Fruit fly (Drosophila melanogaster) whole organism, wandering third instar larva: ENCODE results near the gene CG43329.

Experiments used
- Abd-B ChIP-seq: fragments of >200 bp; optimal IDR thresholded peaks from 2 replicates; lab custom pipeline; 2017; ENCODE audit warnings: missing biosample characterization, missing genetic modification characterization
- CG32264 ChIP-seq: fragments of 200-800 bp; sonication (Bioruptor generic); optimal IDR thresholded peaks from 2 replicates; lab custom pipeline; 2016; ENCODE audit warnings: missing biosample characterization, missing genetic modification characterization
- CG9705 ChIP-seq: fragments of 200-800 bp; sonication (Bioruptor generic); optimal IDR thresholded peaks from 2 replicates; lab custom pipeline; 2018; ENCODE audit warnings: missing biosample characterization, mild to moderate bottlenecking, missing genetic modification characterization
- CrebA ChIP-seq: fragments of 200-800 bp; sonication (Bioruptor generic); optimal IDR thresholded peaks from 2 replicates; lab custom pipeline; 2016; ENCODE audit warnings: missing biosample characterization, mild to moderate bottlenecking, missing genetic modification characterization, borderline replicate concordance
- Dfd ChIP-seq: fragments of >200 bp; optimal IDR thresholded peaks from 2 replicates; lab custom pipeline; 2017; ENCODE audit warnings: missing biosample characterization, missing genetic modification characterization
- Dif ChIP-seq: fragments of 200-275, 200-300 bp; sonication (Bioruptor generic); optimal IDR thresholded peaks from 2 replicates; lab custom pipeline; 2018; ENCODE audit warnings: missing biosample characterization, missing genetic modification characterization; ENCODE audit not compliant: partially characterized antibody
- GATAd ChIP-seq: sonication (Bioruptor generic); optimal IDR thresholded peaks from 2 replicates; lab custom pipeline; 2016; ENCODE audit warnings: missing biosample characterization, missing genetic modification characterization
- HLH106 ChIP-seq: fragments of 200-800 bp; optimal IDR thresholded peaks from 3 replicates; lab custom pipeline; 2019; ENCODE audit warnings: missing biosample characterization, mild to moderate bottlenecking, missing genetic modification characterization, moderate library complexity
- Hnf4 ChIP-seq: fragments of 200-800 bp; sonication (Bioruptor generic); optimal IDR thresholded peaks from 2 replicates; lab custom pipeline; 2016; ENCODE audit warnings: missing biosample characterization, mild to moderate bottlenecking, missing genetic modification characterization
- Hr78 ChIP-seq: fragments of >200 bp; optimal IDR thresholded peaks from 2 replicates; lab custom pipeline; 2017; ENCODE audit warnings: missing biosample characterization, missing genetic modification characterization
- Hr83 ChIP-seq: fragments of 200-300 bp; sonication (Bioruptor generic); optimal IDR thresholded peaks from 2 replicates; lab custom pipeline; 2016; ENCODE audit warnings: missing biosample characterization, mild to moderate bottlenecking, missing genetic modification characterization, moderate library complexity; ENCODE audit not compliant: poor library complexity, severe bottlenecking
- Jra ChIP-seq: sonication (Bioruptor generic); optimal IDR thresholded peaks from 2 replicates; lab custom pipeline; 2016; ENCODE audit warnings: missing biosample characterization, missing genetic modification characterization
- Mio ChIP-seq: sonication (Bioruptor generic); optimal IDR thresholded peaks from 2 replicates; lab custom pipeline; 2016; ENCODE audit warnings: missing biosample characterization, missing genetic modification characterization
- N ChIP-seq: fragments of >200 bp; optimal IDR thresholded peaks from 2 replicates; lab custom pipeline; 2018; ENCODE audit warnings: missing biosample characterization, missing external identifiers, missing genetic modification characterization
- OdsH ChIP-seq: fragments of 200-800 bp; sonication (Bioruptor generic); optimal IDR thresholded peaks from 2 replicates; lab custom pipeline; 2016; ENCODE audit warnings: missing biosample characterization, mild to moderate bottlenecking, missing genetic modification characterization
- Rel ChIP-seq, 2 experiments: fragments of 200-800 bp; sonication (Bioruptor generic) in 1 of 2; optimal IDR thresholded peaks; 2 replicates in 1 of 2; 3 replicates in 1 of 2; lab custom pipeline; 2016 to 2019; ENCODE audit warnings: mild to moderate bottlenecking in 2 of 2, missing biosample characterization in 2 of 2, missing genetic modification characterization in 2 of 2, moderate library complexity in 1 of 2
- Sp1 ChIP-seq: fragments of 200-800 bp; sonication (Bioruptor generic); optimal IDR thresholded peaks from 3 replicates; lab custom pipeline; 2019; ENCODE audit warnings: missing biosample characterization, mild to moderate bottlenecking, missing genetic modification characterization, moderate library complexity
- Vsx2 ChIP-seq: fragments of 200-300, 225-300 bp; sonication (Bioruptor generic); optimal IDR thresholded peaks from 2 replicates; lab custom pipeline; 2018; ENCODE audit warnings: missing biosample characterization, missing genetic modification characterization; ENCODE audit not compliant: partially characterized antibody
- brk ChIP-seq: fragments of 200-800 bp; sonication (Bioruptor generic); optimal IDR thresholded peaks from 2 replicates; lab custom pipeline; 2016; ENCODE audit warnings: missing biosample characterization, mild to moderate bottlenecking, missing genetic modification characterization
- dl ChIP-seq, 2 experiments: fragments of 175-275, 200-275 bp in 1 of 2; fragments of 200-275 bp in 1 of 2; sonication (Bioruptor generic); optimal IDR thresholded peaks; lab custom pipeline; 2018; ENCODE audit warnings: mild to moderate bottlenecking in 2 of 2, missing biosample characterization in 2 of 2, missing genetic modification characterization in 2 of 2, moderate library complexity in 2 of 2; ENCODE audit not compliant: partially characterized antibody in 2 of 2, insufficient read depth in 1 of 2
- dmrt93B ChIP-seq: fragments of 200-800 bp; sonication (Bioruptor generic); optimal IDR thresholded peaks from 2 replicates; lab custom pipeline; 2018; ENCODE audit warnings: missing biosample characterization, mild to moderate bottlenecking, missing genetic modification characterization
- dsf ChIP-seq: sonication (Bioruptor generic); optimal IDR thresholded peaks from 2 replicates; lab custom pipeline; 2016; ENCODE audit warnings: missing biosample characterization, missing genetic modification characterization, borderline replicate concordance
- ey ChIP-seq: fragments of 200-800 bp; sonication (Bioruptor generic); optimal IDR thresholded peaks from 2 replicates; lab custom pipeline; 2016; ENCODE audit warnings: missing biosample characterization, missing genetic modification characterization
- foxo ChIP-seq, 2 experiments: fragments of 200-800 bp; sonication (Bioruptor generic); optimal IDR thresholded peaks; 2 replicates in 1 of 2; 3 replicates in 1 of 2; lab custom pipeline; 2016 to 2017; ENCODE audit warnings: missing biosample characterization in 2 of 2, missing genetic modification characterization in 2 of 2
- fru ChIP-seq: fragments of 200-800 bp; sonication (Bioruptor generic); optimal IDR thresholded peaks from 3 replicates; lab custom pipeline; 2016; ENCODE audit warnings: missing biosample characterization, mild to moderate bottlenecking, missing genetic modification characterization
- jim ChIP-seq: fragments of 175-275, 200-325 bp; sonication (Bioruptor generic); optimal IDR thresholded peaks from 2 replicates; lab custom pipeline; 2016; ENCODE audit warnings: missing biosample characterization, mild to moderate bottlenecking, missing genetic modification characterization
- lola ChIP-seq: fragments of >200 bp; optimal IDR thresholded peaks from 2 replicates; lab custom pipeline; 2017; ENCODE audit warnings: missing biosample characterization, missing genetic modification characterization
- pan ChIP-seq: fragments of >200 bp; optimal IDR thresholded peaks from 2 replicates; lab custom pipeline; 2017
- psq ChIP-seq: fragments of 200-800 bp; sonication (Bioruptor generic); optimal IDR thresholded peaks from 3 replicates; lab custom pipeline; 2017; ENCODE audit warnings: missing biosample characterization, mild to moderate bottlenecking, missing genetic modification characterization, moderate library complexity
- sage ChIP-seq: fragments of 200-800 bp; sonication (Bioruptor generic); optimal IDR thresholded peaks from 2 replicates; lab custom pipeline; 2016; ENCODE audit warnings: missing biosample characterization, mild to moderate bottlenecking, missing genetic modification characterization
- tai ChIP-seq: sonication (Bioruptor generic); optimal IDR thresholded peaks from 2 replicates; lab custom pipeline; 2016; ENCODE audit warnings: missing biosample characterization, missing genetic modification characterization
- usp ChIP-seq: fragments of >200 bp; optimal IDR thresholded peaks from 2 replicates; lab custom pipeline; 2017; ENCODE audit warnings: missing biosample characterization, missing genetic modification characterization
- woc ChIP-seq: sonication (Bioruptor generic); optimal IDR thresholded peaks from 2 replicates; lab custom pipeline; 2016; ENCODE audit warnings: missing biosample characterization, mild to moderate bottlenecking, missing genetic modification characterization

Gene CG43329

DNA sequence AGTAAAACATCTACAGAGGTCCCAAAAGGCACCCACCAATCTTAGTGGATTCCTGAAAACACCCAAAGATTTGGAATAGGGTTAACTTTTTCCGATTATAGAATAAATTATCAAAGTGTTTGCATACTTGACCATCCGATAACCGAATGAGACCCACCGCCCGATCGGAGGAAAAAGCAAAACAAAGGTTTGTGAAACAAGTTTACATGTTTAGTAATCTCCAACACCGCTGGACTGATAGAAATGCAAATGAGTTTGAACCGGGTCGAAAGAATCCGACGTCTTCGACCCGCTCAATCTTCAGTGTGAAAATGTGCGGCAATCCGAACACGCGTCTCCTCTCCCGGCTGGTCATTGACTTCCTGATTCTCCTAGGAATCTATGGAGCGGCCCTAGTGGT, 36.5 kb downstream of the CG43329 start, which contains the start of gene CG11437:
CG11437 (plus strand) TSS at position 301 of the 400 bp plus-strand sequence.
- TF ChIP-seq Rel (GFP tag; optimal IDR thresholded peaks at IDR 0.05; lab: Kevin White, UChicago) = no peak
- TF ChIP-seq Rel (tag; optimal IDR thresholded peaks at IDR 0.05; lab: Kevin White, UChicago) = no peak
- no peak for TF ChIP-seq dmrt93B (GFP tag; lab: Kevin White, UChicago)
- TF ChIP-seq tai (GFP tag; lab: Kevin White, UChicago) = no peak
- no peak for TF ChIP-seq CG9705
- TF ChIP-seq Vsx2 = no peak
- no peak for TF ChIP-seq OdsH (GFP tag; lab: Kevin White, UChicago)
- TF ChIP-seq foxo (GFP tag; optimal IDR thresholded peaks at IDR 0.05; lab: Kevin White, UChicago) = no peak
- TF ChIP-seq Abd-B (GFP tag; lab: Kevin White, UChicago) = no peak
- TF ChIP-seq HLH106 (tag; lab: Kevin White, UChicago) = no peak
- TF ChIP-seq Mio (GFP tag; lab: Kevin White, UChicago) = no peak
- no peak for TF ChIP-seq Hr83 (GFP tag; lab: Kevin White, UChicago)
- TF ChIP-seq Hnf4 = no peak
- TF ChIP-seq CrebA (GFP tag; lab: Kevin White, UChicago) = no peak

DNA sequence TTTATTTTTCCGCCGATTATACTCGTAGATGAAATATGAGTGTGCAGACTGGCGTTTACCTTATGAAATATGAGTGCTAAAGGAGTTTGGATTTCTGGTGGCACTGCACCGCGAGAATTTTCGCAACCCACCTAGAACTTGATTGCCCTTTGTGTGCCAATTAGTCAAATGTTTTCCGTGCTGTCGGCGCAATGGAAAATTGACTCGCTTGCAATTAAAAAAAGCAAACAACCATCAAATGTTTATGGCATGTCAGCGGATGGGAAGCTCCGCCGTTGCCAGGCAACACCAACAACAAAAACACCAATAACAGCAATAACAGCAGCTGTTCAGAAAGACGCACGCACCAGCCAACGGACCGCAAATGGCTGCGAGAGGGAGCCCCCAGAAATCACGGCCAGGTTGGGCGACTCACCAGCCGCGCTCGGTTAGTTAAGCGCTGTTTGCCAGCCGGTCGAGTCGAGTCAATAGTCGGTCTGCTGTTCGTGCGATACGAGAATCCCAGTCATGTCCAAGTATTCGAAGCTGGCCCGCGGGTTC, 38.5 kb downstream of the CG43329 start:
- no peak for TF ChIP-seq dmrt93B (GFP tag; lab: Kevin White, UChicago)
- TF ChIP-seq ey = no peak
- TF ChIP-seq Sp1 (GFP tag; lab: Kevin White, UChicago) = no peak
- no peak for TF ChIP-seq Hr78 (GFP tag; lab: Kevin White, UChicago)
- TF ChIP-seq woc = peak; percentile 70
- no peak for TF ChIP-seq HLH106 (tag; lab: Kevin White, UChicago)
- TF ChIP-seq dsf (GFP tag; lab: Kevin White, UChicago) = no peak
- TF ChIP-seq N (GFP tag; lab: Kevin White, UChicago) = no peak
- no peak for TF ChIP-seq psq (GFP tag; lab: Kevin White, UChicago)
- peak; percentile 14 for TF ChIP-seq OdsH (GFP tag; lab: Kevin White, UChicago)
- TF ChIP-seq Hr83 (GFP tag; lab: Kevin White, UChicago) = no peak
- TF ChIP-seq Hnf4 = no peak

DNA sequence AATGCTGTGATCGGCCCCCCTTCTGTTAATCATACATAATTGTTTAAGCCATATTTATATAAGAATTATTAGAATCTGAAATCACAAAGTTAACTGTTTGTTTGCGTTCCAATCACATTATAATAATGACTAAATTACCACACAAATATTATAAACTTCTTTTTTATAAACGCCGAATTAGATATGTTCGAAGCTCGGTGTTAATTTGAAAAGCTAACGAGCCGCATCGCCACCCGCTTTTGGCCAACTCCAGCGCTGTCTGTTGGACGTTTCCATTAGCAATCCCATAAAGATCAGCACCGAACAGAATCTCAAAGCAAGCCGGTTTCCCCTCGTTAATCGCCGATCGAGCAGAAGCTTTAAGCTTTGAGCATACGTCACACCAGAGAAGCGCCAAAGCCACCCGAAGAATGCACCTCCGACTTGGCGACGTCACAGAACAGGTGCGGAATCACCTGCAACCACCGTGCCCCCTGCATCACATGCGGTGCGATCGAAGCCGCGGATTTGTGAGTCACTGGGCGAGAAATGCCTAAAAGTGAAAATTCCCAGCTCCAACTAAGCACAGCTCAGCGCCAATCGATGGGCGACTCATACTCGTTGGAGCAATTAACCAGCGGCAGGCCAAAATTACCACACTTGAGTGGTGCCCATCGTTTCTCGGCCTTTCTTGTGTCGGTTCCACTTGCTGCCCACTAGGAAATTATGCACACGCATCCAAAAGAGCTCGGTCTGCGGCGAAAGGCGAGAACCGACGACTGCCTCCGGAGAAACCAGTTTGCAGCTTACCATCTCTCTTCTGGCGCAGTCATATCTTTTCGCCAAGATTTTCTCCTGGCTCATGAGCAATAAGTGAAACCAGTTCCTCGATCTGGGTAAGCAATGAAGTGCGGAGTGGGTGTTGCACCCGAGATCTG, 39.3 kb downstream of the CG43329 start, which contains the start of gene CG11438:
CG11438 (plus strand) TSS at position 134 of the 917 bp plus-strand sequence.
- no peak for TF ChIP-seq brk (GFP tag; lab: Kevin White, UChicago)
- TF ChIP-seq Vsx2 = peak; percentile 61
- no peak for TF ChIP-seq Abd-B (GFP tag; lab: Kevin White, UChicago)
- peak; percentile 65 for TF ChIP-seq Dif
- peak in 1 of 2 experiments; percentile 17 for TF ChIP-seq dl (GFP tag; optimal IDR thresholded peaks at IDR 0.05; lab: Kevin White, UChicago; ENCODE audit: insufficient read depth in 1 of 2, partially characterized antibody in 2 of 2)
- peak; percentile 62 for TF ChIP-seq Jra (GFP tag; lab: Kevin White, UChicago)
- TF ChIP-seq foxo (GFP tag; optimal IDR thresholded peaks at IDR 0.05; lab: Kevin White, UChicago) = no peak
- no peak for TF ChIP-seq jim (GFP tag; lab: Kevin White, UChicago)
- no peak for TF ChIP-seq CG32264 (GFP tag; lab: Kevin White, UChicago)
- no peak for TF ChIP-seq Hr78 (GFP tag; lab: Kevin White, UChicago)
- TF ChIP-seq tai (GFP tag; lab: Kevin White, UChicago) = no peak
- no peak for TF ChIP-seq Sp1 (GFP tag; lab: Kevin White, UChicago)
- TF ChIP-seq fru = no peak
- no peak for TF ChIP-seq usp (GFP tag; lab: Kevin White, UChicago)
- no peak for TF ChIP-seq CG9705
- no peak for TF ChIP-seq N (GFP tag; lab: Kevin White, UChicago)
- no peak for TF ChIP-seq Rel (GFP tag; optimal IDR thresholded peaks at IDR 0.05; lab: Kevin White, UChicago)
- TF ChIP-seq Rel (tag; optimal IDR thresholded peaks at IDR 0.05; lab: Kevin White, UChicago) = no peak

DNA sequence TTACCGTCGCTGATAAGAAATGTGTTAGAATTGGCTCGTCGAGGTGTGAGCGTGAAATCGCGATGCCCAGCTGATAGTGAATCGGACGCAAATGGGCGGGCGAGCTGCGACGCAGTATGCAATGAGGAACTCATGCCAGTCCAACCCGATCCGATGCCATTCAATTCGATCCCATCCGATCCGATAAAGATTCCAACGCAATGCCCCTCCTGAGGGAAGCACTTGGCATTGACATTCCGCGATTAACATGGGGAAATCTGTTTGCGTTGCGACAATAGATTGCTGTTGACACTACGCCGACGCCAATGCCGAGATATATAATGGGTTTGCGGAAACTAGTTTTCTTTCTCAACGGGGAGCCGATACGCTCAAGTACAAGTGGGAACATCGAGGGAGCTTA, 41.6 kb downstream of the CG43329 start:
- TF ChIP-seq lola (no peak), Mio (GFP tag; lab: Kevin White, UChicago) (no peak), Vsx2 (no peak), fru (no peak), sage (GFP tag; lab: Kevin White, UChicago) (no peak), Abd-B (GFP tag; lab: Kevin White, UChicago) (no peak), ey (no peak), Hr83 (GFP tag; lab: Kevin White, UChicago) (no peak), dsf (GFP tag; lab: Kevin White, UChicago) (no peak), CrebA (GFP tag; lab: Kevin White, UChicago) (no peak), OdsH (GFP tag; lab: Kevin White, UChicago) (no peak), brk (GFP tag; lab: Kevin White, UChicago) (no peak), Dfd (GFP tag; lab: Kevin White, UChicago) (no peak), pan (no peak), usp (GFP tag; lab: Kevin White, UChicago) (no peak), Rel (GFP tag; optimal IDR thresholded peaks at IDR 0.05; lab: Kevin White, UChicago) (no peak), Rel (tag; optimal IDR thresholded peaks at IDR 0.05; lab: Kevin White, UChicago) (no peak), Sp1 (GFP tag; lab: Kevin White, UChicago) (no peak), GATAd (GFP tag; lab: Kevin White, UChicago) (no peak), CG32264 (GFP tag; lab: Kevin White, UChicago) (no peak), dmrt93B (GFP tag; lab: Kevin White, UChicago) (no peak)
